Worm (Caenorhabditis elegans) whole organism, late embryonic: ENCODE data around the gene F23H11.7.

Experiments used
- F13H6.1 ChIP-seq: sonication (generic microtip); optimal IDR thresholded peaks from 2 replicates; lab custom pipeline; 2016; ENCODE audit warnings: missing genetic modification characterization, missing compliant biosample characterization
- ama-1 ChIP-seq: fragments of 150-350 bp; optimal IDR thresholded peaks from 2 replicates; lab custom pipeline; 2014
- che-1 ChIP-seq: sonication (generic microtip); optimal IDR thresholded peaks from 2 replicates; lab custom pipeline; 2016; ENCODE audit warnings: mild to moderate bottlenecking, missing genetic modification characterization, missing compliant biosample characterization
- ref-2 ChIP-seq: sonication (generic microtip); optimal IDR thresholded peaks from 2 replicates; lab custom pipeline; 2016; ENCODE audit warnings: missing genetic modification characterization, missing compliant biosample characterization
- tbx-2 ChIP-seq: sonication (generic microtip); optimal IDR thresholded peaks from 2 replicates; lab custom pipeline; 2016; ENCODE audit warnings: missing genetic modification characterization, missing compliant biosample characterization

- TF ChIP-seq tbx-2 (tag; lab: Kevin White, UChicago) (no peak), F13H6.1 (tag; lab: Kevin White, UChicago) (no peak), ama-1 (lab: Kevin White, UChicago) (no peak), che-1 (tag; lab: Kevin White, UChicago) (no peak), ref-2 (tag; lab: Kevin White, UChicago) (no peak)
Measured at ce11 chrIII:926216-926615, 7.0 kb upstream of the F23H11.7 start, which contains the start of gene pef-1.
